Worm (Caenorhabditis elegans): ENCODE data around the gene F02C12.2.

- TF ChIP-seq mab-5 (tag; optimal IDR thresholded peaks at IDR 0.05) = no peak
- no peak for TF ChIP-seq nhr-237 (tag; optimal IDR thresholded peaks at IDR 0.05)
- TF ChIP-seq pha-4 (tag; optimal IDR thresholded peaks at IDR 0.05) = no peak
- TF ChIP-seq nhr-12 (tag; optimal IDR thresholded peaks at IDR 0.05) = no peak
- TF ChIP-seq unc-39 (tag; optimal IDR thresholded peaks at IDR 0.05) = no peak
- TF ChIP-seq unc-62 (GFP tag; optimal IDR thresholded peaks at IDR 0.05) = no peak
- TF ChIP-seq ces-1 (GFP tag; optimal IDR thresholded peaks at IDR 0.05) = no peak
Observed at ce11 chrX:13350123-13350798, 48.9 kb downstream of the F02C12.2 start.
